Worm (Caenorhabditis elegans) whole organism, L1 larva: ENCODE measurements around the gene sru-2.
A peak's percentile ranks its signal among the peaks of the same experiment; 100 is the strongest.

Experiments used
- C16A3.4 ChIP-seq: fragments of 150-350 bp; optimal IDR thresholded peaks from 2 replicates; lab custom pipeline; 2014; ENCODE audit warnings: missing biosample characterization, missing genetic modification characterization
- Y116A8C.19 ChIP-seq: sonication (generic microtip); optimal IDR thresholded peaks from 2 replicates; lab custom pipeline; 2016; ENCODE audit warnings: missing compliant biosample characterization, missing genetic modification characterization, borderline replicate concordance
- aly-2 ChIP-seq: fragments of 150-350 bp; optimal IDR thresholded peaks from 2 replicates; lab custom pipeline; 2014; ENCODE audit warnings: missing biosample characterization, missing genetic modification characterization
- ceh-63 ChIP-seq: fragments of 200-800 bp; sonication (Bioruptor generic); optimal IDR thresholded peaks from 2 replicates; lab custom pipeline; 2018; ENCODE audit warnings: mild to moderate bottlenecking, missing genetic modification characterization, missing compliant biosample characterization
- ceh-8 ChIP-seq: fragments of 200-800 bp; sonication (Bioruptor generic); optimal IDR thresholded peaks from 2 replicates; lab custom pipeline; 2018; ENCODE audit warnings: mild to moderate bottlenecking, missing genetic modification characterization, moderate library complexity, missing compliant biosample characterization
- ceh-82 ChIP-seq, 3 experiments: fragments of 150-350 bp in 1 of 3; sonication (generic microtip) in 2 of 3; optimal IDR thresholded peaks; 2 replicates each; lab custom pipeline; 2014 to 2017; ENCODE audit warnings: missing biosample characterization in 3 of 3, missing genetic modification characterization in 3 of 3
- ceh-88 ChIP-seq: fragments of 200-800 bp; sonication (Bioruptor generic); IDR thresholded peaks from 2 replicates; pipeline ENCODE4 v1.3.6; 2022; ENCODE audit warnings: missing genetic modification characterization, missing compliant biosample characterization
- dpl-1 ChIP-seq, 3 experiments: fragments of 150-350 bp in 2 of 3; sonication (generic microtip) in 1 of 3; optimal IDR thresholded peaks; 2 replicates each; lab custom pipeline; 2014 to 2017; ENCODE audit warnings: missing biosample characterization in 3 of 3, missing genetic modification characterization in 3 of 3, missing genetic modification reagents in 3 of 3
- egl-13 ChIP-seq: sonication (generic microtip); optimal IDR thresholded peaks from 2 replicates; lab custom pipeline; 2016; ENCODE audit warnings: missing genotype, missing genetic modification reagents, missing genetic modification characterization, missing compliant biosample characterization
- elt-2 ChIP-seq: sonication (generic microtip); optimal IDR thresholded peaks from 2 replicates; lab custom pipeline; 2016; ENCODE audit warnings: missing genetic modification characterization, mild to moderate bottlenecking, inconsistent platforms, missing compliant biosample characterization, missing genetic modification reagents
- fkh-10 ChIP-seq: sonication (generic microtip); optimal IDR thresholded peaks from 2 replicates; lab custom pipeline; 2017; ENCODE audit warnings: missing biosample characterization, missing genetic modification reagents, missing genetic modification characterization
- fos-1 ChIP-seq: fragments of 150-350 bp; optimal IDR thresholded peaks from 2 replicates; lab custom pipeline; 2014; ENCODE audit warnings: missing biosample characterization, missing genetic modification characterization
- grh-1 ChIP-seq: fragments of 200-800 bp; sonication (Bioruptor generic); IDR thresholded peaks from 2 replicates; pipeline ENCODE4 v1.3.6; 2022; ENCODE audit warnings: missing genetic modification reagents, missing genetic modification characterization, missing compliant biosample characterization
- hpl-2 ChIP-seq: fragments of 150-350 bp; optimal IDR thresholded peaks from 2 replicates; lab custom pipeline; 2014; ENCODE audit warnings: missing biosample characterization, missing genetic modification reagents, missing genetic modification characterization
- isw-1 ChIP-seq: fragments of 200-800 bp; sonication (Bioruptor generic); IDR thresholded peaks from 2 replicates; pipeline ENCODE4 v1.3.6; 2022; ENCODE audit warnings: missing genetic modification characterization, missing compliant biosample characterization
- lin-13 ChIP-seq: fragments of 150-350 bp; optimal IDR thresholded peaks from 2 replicates; lab custom pipeline; 2014; ENCODE audit warnings: missing biosample characterization, missing genetic modification reagents, missing genetic modification characterization
- lin-14 ChIP-seq: fragments of 200-800 bp; sonication (Bioruptor generic); optimal IDR thresholded peaks from 2 replicates; lab custom pipeline; 2018; ENCODE audit warnings: mild to moderate bottlenecking, missing genetic modification characterization, moderate library complexity, missing compliant biosample characterization
- lin-35 ChIP-seq, 2 experiments: fragments of 150-350 bp; optimal IDR thresholded peaks; 2 replicates each; lab custom pipeline; 2014; ENCODE audit warnings: missing biosample characterization in 2 of 2, missing genetic modification characterization in 2 of 2, missing genetic modification reagents in 2 of 2
- lin-39 ChIP-seq: fragments of 150-350 bp; optimal IDR thresholded peaks from 2 replicates; lab custom pipeline; 2014; ENCODE audit warnings: missing biosample characterization, missing genetic modification reagents, missing genetic modification characterization
- lir-3 ChIP-seq: sonication (generic microtip); optimal IDR thresholded peaks from 2 replicates; lab custom pipeline; 2016; ENCODE audit warnings: mild to moderate bottlenecking, missing genetic modification characterization, moderate library complexity, missing compliant biosample characterization; ENCODE audit not compliant: poor library complexity
- mab-9 ChIP-seq: fragments of 200-800 bp; sonication (Bioruptor generic); IDR thresholded peaks from 2 replicates; pipeline ENCODE4 v1.3.6; 2022; ENCODE audit warnings: missing genetic modification reagents, missing genetic modification characterization, missing compliant biosample characterization
- mdl-1 ChIP-seq, 2 experiments: fragments of 150-350 bp; optimal IDR thresholded peaks; 2 replicates each; lab custom pipeline; 2014 to 2017; ENCODE audit warnings: missing biosample characterization in 2 of 2, missing genetic modification characterization in 2 of 2, inconsistent platforms in 1 of 2
- mef-2 ChIP-seq: fragments of 150-350 bp; optimal IDR thresholded peaks from 2 replicates; lab custom pipeline; 2014; ENCODE audit warnings: missing biosample characterization, missing genetic modification characterization
- mep-1 ChIP-seq: fragments of 150-350 bp; optimal IDR thresholded peaks from 2 replicates; lab custom pipeline; 2014; ENCODE audit warnings: missing biosample characterization, missing genetic modification characterization
- nhr-11 ChIP-seq: fragments of 150-350 bp; optimal IDR thresholded peaks from 2 replicates; lab custom pipeline; 2014; ENCODE audit warnings: missing biosample characterization, missing genetic modification characterization
- nhr-20 ChIP-seq: sonication (generic microtip); optimal IDR thresholded peaks from 2 replicates; lab custom pipeline; 2016; ENCODE audit warnings: mild to moderate bottlenecking, missing genetic modification characterization, missing compliant biosample characterization
- nhr-47 ChIP-seq: sonication (generic microtip); optimal IDR thresholded peaks from 2 replicates; lab custom pipeline; 2016; ENCODE audit warnings: mild to moderate bottlenecking, missing genetic modification characterization, moderate library complexity, missing compliant biosample characterization
- nhr-71 ChIP-seq: sonication (generic microtip); optimal IDR thresholded peaks from 2 replicates; lab custom pipeline; 2016; ENCODE audit warnings: mild to moderate bottlenecking, missing genetic modification characterization, moderate library complexity, missing compliant biosample characterization
- nhr-85 ChIP-seq: sonication (generic microtip); peaks from one replicate; lab custom pipeline; 2016; ENCODE audit warnings: missing genetic modification characterization, inconsistent platforms, missing compliant biosample characterization
- nhr-90 ChIP-seq: sonication (generic microtip); optimal IDR thresholded peaks from 2 replicates; lab custom pipeline; 2016; ENCODE audit warnings: mild to moderate bottlenecking, missing genetic modification characterization, missing compliant biosample characterization; ENCODE audit not compliant: poor library complexity
- pag-3 ChIP-seq: sonication (generic microtip); optimal IDR thresholded peaks from 2 replicates; lab custom pipeline; 2017; ENCODE audit warnings: missing genetic modification characterization, mild to moderate bottlenecking, missing compliant biosample characterization, antibody characterized with exemption, borderline replicate concordance; ENCODE audit not compliant: insufficient read depth
- pqm-1 ChIP-seq: sonication (generic microtip); optimal IDR thresholded peaks from 3 replicates; lab custom pipeline; 2017; ENCODE audit warnings: missing biosample characterization, missing genetic modification characterization
- rnt-1 ChIP-seq: sonication (generic microtip); optimal IDR thresholded peaks from 2 replicates; lab custom pipeline; 2016; ENCODE audit warnings: mild to moderate bottlenecking, missing genetic modification characterization, moderate library complexity, missing compliant biosample characterization
- skn-1 ChIP-seq: fragments of 150-350 bp; optimal IDR thresholded peaks from 2 replicates; lab custom pipeline; 2014; ENCODE audit warnings: missing biosample characterization, missing genetic modification characterization
- snpc-4 ChIP-seq: fragments of 150-350 bp; optimal IDR thresholded peaks from 2 replicates; lab custom pipeline; 2014; ENCODE audit warnings: missing biosample characterization, missing genetic modification characterization
- snu-23 ChIP-seq: sonication (generic microtip); optimal IDR thresholded peaks from 2 replicates; lab custom pipeline; 2016; ENCODE audit warnings: missing genetic modification characterization, missing compliant biosample characterization
- sptf-1 ChIP-seq: fragments of 150-350 bp; optimal IDR thresholded peaks from 2 replicates; lab custom pipeline; 2014; ENCODE audit warnings: missing biosample characterization, missing genetic modification characterization
- tbx-2 ChIP-seq: sonication (generic microtip); optimal IDR thresholded peaks from 2 replicates; lab custom pipeline; 2016; ENCODE audit warnings: missing genetic modification characterization, missing compliant biosample characterization
- tlp-1 ChIP-seq: fragments of 150-350 bp; optimal IDR thresholded peaks from 2 replicates; lab custom pipeline; 2014; ENCODE audit warnings: missing biosample characterization, missing genetic modification characterization
- unc-130 ChIP-seq: fragments of 150-350 bp; optimal IDR thresholded peaks from 2 replicates; lab custom pipeline; 2017; ENCODE audit warnings: missing biosample characterization, missing genetic modification characterization, inconsistent platforms
- unc-62 ChIP-seq: fragments of 150-350 bp; optimal IDR thresholded peaks from 2 replicates; lab custom pipeline; 2014; ENCODE audit warnings: missing biosample characterization, missing genetic modification reagents, missing genetic modification characterization
- unc-86 ChIP-seq: sonication (generic microtip); optimal IDR thresholded peaks from 2 replicates; lab custom pipeline; 2016; ENCODE audit warnings: missing genetic modification characterization, missing compliant biosample characterization
- xbp-1 ChIP-seq: sonication (generic microtip); optimal IDR thresholded peaks from 2 replicates; lab custom pipeline; 2016; ENCODE audit warnings: missing genetic modification characterization, missing compliant biosample characterization

The sru-2 gene

ce11 chrIV:9527002-9527401, 40.9 kb downstream of the sru-2 start:
- TF ChIP-seq grh-1 (GFP tag; lab: Robert Waterston, UW) (no peak), elt-2 (tag; lab: Kevin White, UChicago) (peak; percentile 51)

DNA sequence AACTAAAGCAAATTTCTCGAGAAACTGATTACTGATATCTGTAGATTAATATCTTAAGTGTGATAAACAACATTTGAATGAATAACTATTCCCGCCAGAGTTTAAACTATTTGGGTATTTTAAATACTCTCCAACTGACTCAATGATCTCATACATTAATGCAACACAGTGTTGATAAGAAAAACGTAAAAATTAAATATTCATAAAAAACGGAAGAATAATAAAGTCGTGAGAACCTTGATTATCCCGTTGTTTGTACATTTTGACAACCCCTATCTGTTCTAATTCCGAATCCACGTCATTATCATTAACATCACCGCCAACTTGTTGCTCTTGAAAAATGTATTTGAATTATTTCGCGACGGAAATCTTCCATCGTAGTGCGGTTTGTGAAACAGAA, 43.6 kb downstream of the sru-2 start, which contains the start of gene elo-7:
Gene elo-7 (plus strand): TSS at position 301 of the 400 bp plus-strand sequence.
- TF ChIP-seq skn-1 (tag; lab: Kevin White, UChicago) (no peak), sptf-1 (tag; lab: Kevin White, UChicago) (no peak), aly-2 (tag; lab: Kevin White, UChicago) (no peak), egl-13 (tag; lab: Kevin White, UChicago) (no peak), ceh-8 (GFP tag; lab: Kevin White, UChicago) (no peak), unc-62 (no peak), mab-9 (no peak), dpl-1 (GFP tag; optimal IDR thresholded peaks at IDR 0.05; lab: Kevin White, UChicago) (no peak), nhr-90 (tag; lab: Kevin White, UChicago) (no peak), mef-2 (tag; lab: Kevin White, UChicago) (no peak), lin-39 (tag; lab: Kevin White, UChicago) (no peak), xbp-1 (no peak), isw-1 (GFP tag; lab: Robert Waterston, UW) (no peak), nhr-85 (no peak), ceh-82 (tag; optimal IDR thresholded peaks at IDR 0.05; lab: Kevin White, UChicago) (no peak), Y116A8C.19 (no peak), hpl-2 (GFP tag; lab: Kevin White, UChicago) (no peak)

ce11 chrIV:9530768-9531167, 44.7 kb downstream of the sru-2 start:
- TF ChIP-seq snu-23 (GFP tag; lab: Kevin White, UChicago) (peak; percentile 9), nhr-71 (tag; lab: Kevin White, UChicago) (peak; percentile 15), nhr-90 (tag; lab: Kevin White, UChicago) (peak; percentile 34), dpl-1 (GFP tag; optimal IDR thresholded peaks at IDR 0.05; lab: Kevin White, UChicago) (no peak)
- TF ChIP-seq, all 84 proteins: peak for 3

ce11 chrIV:9533071-9533470, 47.0 kb downstream of the sru-2 start, which contains the start of gene F56H11.2:
TSS of gene F56H11.2 (minus strand) at chrIV:9533171.
- no peak for TF ChIP-seq lin-35 (GFP tag; optimal IDR thresholded peaks at IDR 0.05; lab: Kevin White, UChicago)

DNA sequence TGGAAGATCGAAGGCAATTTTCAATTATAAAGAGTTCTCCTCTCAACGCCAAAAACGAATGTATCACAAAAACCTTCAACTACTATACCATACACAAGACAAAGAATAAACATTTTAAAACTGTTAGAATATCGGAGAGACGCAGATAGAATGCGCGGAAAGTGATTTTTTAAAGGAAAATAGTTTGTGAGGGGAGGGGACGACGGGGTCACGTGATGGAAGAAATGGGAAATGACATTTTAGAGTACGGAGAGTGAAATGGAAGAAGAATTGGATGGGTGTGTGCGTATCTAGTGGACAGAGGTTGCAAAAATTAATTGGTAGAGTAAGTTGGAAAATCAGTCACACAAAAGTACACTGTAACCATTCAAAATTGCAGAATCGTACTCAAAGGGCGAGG, 48.3 kb downstream of the sru-2 start:
- peak; percentile 26 for TF ChIP-seq rnt-1 (tag; lab: Kevin White, UChicago)
- TF ChIP-seq mef-2 (tag; lab: Kevin White, UChicago) = no peak
- TF ChIP-seq nhr-20 (tag; lab: Kevin White, UChicago) = peak; percentile 90
- peak; percentile 59 for TF ChIP-seq xbp-1
- peak; percentile 9 to 66 for TF ChIP-seq lin-35 (GFP tag; optimal IDR thresholded peaks at IDR 0.05; lab: Kevin White, UChicago)
- TF ChIP-seq fkh-10 (GFP tag; lab: Kevin White, UChicago) = no peak
- TF ChIP-seq C16A3.4 (tag; lab: Kevin White, UChicago) = peak; percentile 50
- peak; percentile 63; the same call in 1 of the 2 replicates for TF ChIP-seq grh-1 (GFP tag; lab: Robert Waterston, UW)
- TF ChIP-seq mdl-1 (tag; optimal IDR thresholded peaks at IDR 0.05; lab: Kevin White, UChicago) = peak in 1 of 2 experiments; percentile 71
- no peak for TF ChIP-seq ceh-8 (GFP tag; lab: Kevin White, UChicago)
- peak; percentile 41 for TF ChIP-seq tbx-2
- TF ChIP-seq pag-3 (tag; lab: Kevin White, UChicago) = no peak
- TF ChIP-seq unc-130 (tag; lab: Kevin White, UChicago) = peak; percentile 21
- peak; percentile 37 for TF ChIP-seq snpc-4 (tag; lab: Kevin White, UChicago)
- TF ChIP-seq ceh-63 (GFP tag; lab: Kevin White, UChicago) = no peak
- TF ChIP-seq nhr-90 (tag; lab: Kevin White, UChicago) = peak; percentile 86
- peak; percentile 23 for TF ChIP-seq fos-1
- TF ChIP-seq unc-86 (tag; lab: Kevin White, UChicago) = no peak
- peak; percentile 86 for TF ChIP-seq mep-1 (tag; lab: Kevin White, UChicago)
- TF ChIP-seq lir-3 (tag; lab: Kevin White, UChicago) = peak; percentile 15
- no peak for TF ChIP-seq pqm-1
- peak; percentile 63 for TF ChIP-seq lin-13 (GFP tag; lab: Kevin White, UChicago)
- TF ChIP-seq nhr-85 = peak; percentile 96
- peak; percentile 62 for TF ChIP-seq nhr-47 (tag; lab: Kevin White, UChicago)
- peak; percentile 85 for TF ChIP-seq lin-14 (GFP tag; lab: Kevin White, UChicago)
- no peak for TF ChIP-seq nhr-11
- peak; percentile 82 for TF ChIP-seq nhr-71 (tag; lab: Kevin White, UChicago)
- no peak for TF ChIP-seq tlp-1 (tag; lab: Kevin White, UChicago)
- TF ChIP-seq ceh-88 (GFP tag; lab: Robert Waterston, UW) = peak; percentile 36; the same call in 1 of the 2 replicates
